Fruit fly (Drosophila melanogaster): ENCODE data around the gene HP4.

HP4 gene

DNA sequence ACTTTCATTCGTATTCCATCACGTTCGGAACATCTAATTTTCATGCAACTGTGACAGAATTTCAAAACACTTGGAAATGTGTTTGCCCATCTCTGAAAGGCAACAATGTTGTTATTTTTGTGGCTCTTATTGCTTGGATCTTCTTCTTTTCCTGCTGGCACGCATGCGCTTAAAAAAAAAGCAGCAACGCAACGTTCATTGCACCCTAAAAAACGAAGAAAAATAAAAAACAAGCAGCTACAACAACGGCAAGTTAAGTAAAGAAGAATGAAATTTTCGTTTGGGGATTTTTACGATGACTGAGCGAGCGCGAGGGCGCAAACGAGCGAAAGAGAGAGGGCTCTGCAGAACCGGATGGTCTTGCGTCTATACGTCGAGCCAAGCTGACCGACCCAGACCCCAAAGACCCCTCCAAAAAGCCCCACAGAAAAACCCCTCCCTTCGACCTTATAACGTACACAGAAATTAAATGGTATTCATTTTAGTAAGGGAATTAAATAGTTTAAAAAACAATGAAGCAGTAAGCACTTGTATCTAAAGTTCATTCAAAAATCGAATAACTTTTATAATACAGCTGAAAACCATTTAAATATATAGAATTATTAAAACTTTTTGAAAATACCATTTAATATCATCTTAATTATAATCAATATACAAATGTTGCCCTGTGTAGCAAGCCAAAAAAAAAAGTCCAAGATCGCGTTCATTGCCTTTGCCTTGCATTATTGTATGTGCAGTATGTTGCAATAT is 17.8 kb upstream of the HP4 start (continued):
- no peak for TF ChIP-seq Dfd (GFP tag; optimal IDR thresholded peaks at IDR 0.05)
- peak; percentile 31 for TF ChIP-seq br (GFP tag; optimal IDR thresholded peaks at IDR 0.05)
- TF ChIP-seq Myc (optimal IDR thresholded peaks at IDR 0.05), result no peak
- peak; percentile 41 for TF ChIP-seq rgr (GFP tag; optimal IDR thresholded peaks at IDR 0.05)
- peak; percentile 1 for TF ChIP-seq CG9705 (GFP tag; optimal IDR thresholded peaks at IDR 0.05)
- TF ChIP-seq Hnf4 (GFP tag; optimal IDR thresholded peaks at IDR 0.05), result no peak
- no peak for TF ChIP-seq pan (optimal IDR thresholded peaks at IDR 0.05)
- no peak for TF ChIP-seq Mio (GFP tag; optimal IDR thresholded peaks at IDR 0.05)
- TF ChIP-seq psq (GFP tag; optimal IDR thresholded peaks at IDR 0.05), result peak; percentile 65
- TF ChIP-seq dsf (GFP tag; optimal IDR thresholded peaks at IDR 0.05; ENCODE audit: borderline replicate concordance), result no peak
- TF ChIP-seq Hr78 (GFP tag; optimal IDR thresholded peaks at IDR 0.05), result no peak
- peak; percentile 2 for TF ChIP-seq tai (GFP tag; optimal IDR thresholded peaks at IDR 0.05)

DNA sequence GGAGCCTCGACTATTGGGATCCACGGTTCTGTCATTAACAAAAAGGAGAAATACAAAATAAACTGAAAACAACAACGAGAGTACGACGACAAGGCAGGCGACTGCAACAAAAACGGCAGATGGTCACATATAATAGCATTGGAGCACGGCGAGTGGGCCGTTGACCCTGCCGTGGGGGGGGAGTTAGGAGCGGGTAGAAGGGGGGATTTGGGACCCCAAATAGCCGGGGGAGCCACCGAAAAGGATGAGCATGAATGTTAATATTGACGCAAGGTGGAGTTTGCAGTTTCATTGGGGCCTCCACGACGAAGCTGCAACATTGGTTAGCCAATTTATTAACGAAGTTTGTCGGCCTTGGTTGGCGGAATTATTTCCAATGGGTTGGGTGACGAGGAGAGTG is 16.9 kb upstream of the HP4 start:
- no peak for TF ChIP-seq Rel (GFP tag; optimal IDR thresholded peaks at IDR 0.05)
- TF ChIP-seq Rel (tag; optimal IDR thresholded peaks at IDR 0.05), result peak; percentile 11
- TF ChIP-seq Mio (GFP tag; optimal IDR thresholded peaks at IDR 0.05), result no peak
- no peak for TF ChIP-seq GATAd (GFP tag; optimal IDR thresholded peaks at IDR 0.05)
- TF ChIP-seq rgr (GFP tag; optimal IDR thresholded peaks at IDR 0.05), result no peak
- TF ChIP-seq dmrt93B (GFP tag; optimal IDR thresholded peaks at IDR 0.05), result no peak
- no peak for TF ChIP-seq psq (GFP tag; optimal IDR thresholded peaks at IDR 0.05)
- TF ChIP-seq CG32264 (GFP tag; optimal IDR thresholded peaks at IDR 0.05), result no peak

DNA sequence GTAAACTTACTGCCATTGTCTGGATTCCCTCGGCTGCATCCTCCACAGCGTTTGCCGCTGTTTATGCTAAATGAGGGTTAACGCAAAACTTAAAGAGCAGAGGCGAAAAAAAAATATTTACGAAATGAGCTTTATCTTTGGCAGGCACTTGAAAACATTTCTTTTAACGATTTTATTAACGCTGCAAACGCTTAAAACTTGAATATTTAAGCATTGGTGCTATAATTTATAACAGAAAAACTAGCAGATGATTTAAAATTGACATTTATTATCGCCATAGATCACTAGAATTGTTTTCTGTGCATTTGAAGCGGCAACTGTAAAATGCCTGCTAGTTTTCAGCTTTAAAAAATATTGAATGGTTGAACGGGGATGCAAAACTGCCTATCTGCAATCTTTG is 14.3 kb upstream of the HP4 start:
- no peak for TF ChIP-seq Sp1 (GFP tag; optimal IDR thresholded peaks at IDR 0.05)
- no peak for TF ChIP-seq Jra (GFP tag; optimal IDR thresholded peaks at IDR 0.05)
- TF ChIP-seq lola (GFP tag; optimal IDR thresholded peaks at IDR 0.05), result no peak
- no peak for TF ChIP-seq Dfd (GFP tag; optimal IDR thresholded peaks at IDR 0.05)
- TF ChIP-seq h (GFP tag; optimal IDR thresholded peaks at IDR 0.05), result no peak

DNA sequence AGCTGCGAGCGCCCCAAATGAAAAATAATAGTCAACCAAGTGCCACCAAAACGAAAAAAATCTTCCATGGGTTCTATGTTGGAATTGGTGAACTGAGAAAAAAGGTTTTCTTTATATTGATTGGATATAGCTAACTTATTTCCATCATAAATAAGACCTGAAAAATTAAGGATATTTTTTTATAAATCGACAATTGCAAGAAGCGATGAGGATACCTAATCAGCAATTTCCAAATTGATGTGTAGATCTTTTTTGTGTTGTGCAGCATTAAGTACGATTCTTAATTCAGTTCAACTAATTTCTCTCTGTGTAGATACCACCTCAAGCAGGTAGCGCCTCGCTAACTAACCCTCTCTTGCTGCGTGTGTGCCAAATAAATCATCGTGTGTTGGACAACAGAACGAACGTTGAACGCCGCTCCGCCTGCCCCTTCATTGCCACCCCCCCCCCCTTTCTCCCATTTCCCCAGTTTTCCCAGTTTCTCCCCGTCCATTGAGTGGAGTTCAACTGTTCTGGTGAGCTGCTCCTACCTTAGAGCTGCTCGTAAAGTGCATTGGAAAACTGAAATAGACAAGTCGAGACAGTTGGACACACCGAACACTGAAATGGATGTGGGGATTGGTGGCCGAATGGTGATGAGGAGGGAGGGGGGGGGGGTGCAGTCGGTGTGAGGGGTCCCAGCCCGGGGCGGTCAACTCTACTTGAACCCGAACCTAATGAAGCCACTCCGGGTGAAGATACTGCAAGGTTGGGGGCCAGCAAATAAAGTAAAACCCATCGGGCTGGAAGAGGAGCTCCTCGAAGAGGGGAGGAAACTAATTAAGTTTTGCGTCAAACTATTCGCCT is 13.1 kb upstream of the HP4 start:
- TF ChIP-seq N (GFP tag; optimal IDR thresholded peaks at IDR 0.05), result no peak
- no peak for TF ChIP-seq CrebA (GFP tag; optimal IDR thresholded peaks at IDR 0.05; ENCODE audit: borderline replicate concordance)
- no peak for TF ChIP-seq GATAd (GFP tag; optimal IDR thresholded peaks at IDR 0.05)
- TF ChIP-seq Hr83 (GFP tag; optimal IDR thresholded peaks at IDR 0.05; ENCODE audit: poor library complexity, severe bottlenecking), result no peak
- peak in 1 of 2 experiments; percentile 26 for TF ChIP-seq foxo (GFP tag; optimal IDR thresholded peaks at IDR 0.05)
- TF ChIP-seq h (GFP tag; optimal IDR thresholded peaks at IDR 0.05), result peak; percentile 67
- no peak for TF ChIP-seq Vsx2 (GFP tag; optimal IDR thresholded peaks at IDR 0.05; ENCODE audit: partially characterized antibody)
- TF ChIP-seq lola (GFP tag; optimal IDR thresholded peaks at IDR 0.05), result no peak
- TF ChIP-seq brk (GFP tag; optimal IDR thresholded peaks at IDR 0.05), result no peak
- no peak for TF ChIP-seq jim (GFP tag; optimal IDR thresholded peaks at IDR 0.05)
- no peak for TF ChIP-seq Jra (GFP tag; optimal IDR thresholded peaks at IDR 0.05)
- no peak for TF ChIP-seq tai (GFP tag; optimal IDR thresholded peaks at IDR 0.05)
- TF ChIP-seq fru (GFP tag; optimal IDR thresholded peaks at IDR 0.05), result peak; percentile 60
- no peak for TF ChIP-seq pan (optimal IDR thresholded peaks at IDR 0.05)
- peak; percentile 92 for TF ChIP-seq Dfd (GFP tag; optimal IDR thresholded peaks at IDR 0.05)
- no peak for TF ChIP-seq dsf (GFP tag; optimal IDR thresholded peaks at IDR 0.05; ENCODE audit: borderline replicate concordance)
- peak; percentile 16 for TF ChIP-seq woc (GFP tag; optimal IDR thresholded peaks at IDR 0.05)
- no peak for TF ChIP-seq usp (GFP tag; optimal IDR thresholded peaks at IDR 0.05)
- TF ChIP-seq sv (GFP tag; optimal IDR thresholded peaks at IDR 0.05), result peak; percentile 13
- TF ChIP-seq Abd-B (GFP tag; optimal IDR thresholded peaks at IDR 0.05), result no peak
- TF ChIP-seq sage (GFP tag; optimal IDR thresholded peaks at IDR 0.05), result peak; percentile 14
- no peak for TF ChIP-seq Dif (GFP tag; optimal IDR thresholded peaks at IDR 0.05; ENCODE audit: partially characterized antibody)
- peak; percentile 27 for TF ChIP-seq rgr (GFP tag; optimal IDR thresholded peaks at IDR 0.05)
- no peak for TF ChIP-seq dmrt93B (GFP tag; optimal IDR thresholded peaks at IDR 0.05)
- TF ChIP-seq Sp1 (GFP tag; optimal IDR thresholded peaks at IDR 0.05), result peak; percentile 33
- peak; percentile 27 for TF ChIP-seq ey (GFP tag; optimal IDR thresholded peaks at IDR 0.05)
- TF ChIP-seq Hnf4 (GFP tag; optimal IDR thresholded peaks at IDR 0.05), result no peak
- peak; percentile 18 for TF ChIP-seq HLH106 (tag; optimal IDR thresholded peaks at IDR 0.05)
- TF ChIP-seq Hr78 (GFP tag; optimal IDR thresholded peaks at IDR 0.05), result no peak
- no peak for TF ChIP-seq dl (GFP tag; optimal IDR thresholded peaks at IDR 0.05; ENCODE audit: insufficient read depth in 1 of 2, partially characterized antibody in 2 of 2)
- TF ChIP-seq Rel (GFP tag; optimal IDR thresholded peaks at IDR 0.05), result no peak
- TF ChIP-seq Rel (tag; optimal IDR thresholded peaks at IDR 0.05), result no peak
- no peak for TF ChIP-seq br (GFP tag; optimal IDR thresholded peaks at IDR 0.05)
- peak; percentile 37 for TF ChIP-seq OdsH (GFP tag; optimal IDR thresholded peaks at IDR 0.05)
- TF ChIP-seq Myc (optimal IDR thresholded peaks at IDR 0.05), result no peak
- TF ChIP-seq psq (GFP tag; optimal IDR thresholded peaks at IDR 0.05), result peak; percentile 38
- TF ChIP-seq CG32264 (GFP tag; optimal IDR thresholded peaks at IDR 0.05), result no peak
- TF ChIP-seq Mio (GFP tag; optimal IDR thresholded peaks at IDR 0.05), result no peak

Data from whole organism, wandering third instar larva.